Worm (Caenorhabditis elegans) whole organism, L2 larva: ENCODE data around the gene mrpl-2.

Experiments
- ZK546.5 ChIP-seq: sonication (generic microtip); optimal IDR thresholded peaks from 2 replicates; lab custom pipeline; 2017; ENCODE audit warnings: missing biosample characterization, missing genetic modification characterization
- ama-1 ChIP-seq: fragments of 150-350 bp; optimal IDR thresholded peaks from 2 replicates; lab custom pipeline; 2018; ENCODE audit warnings: inconsistent platforms
- elt-3 ChIP-seq: sonication (generic microtip); optimal IDR thresholded peaks from 2 replicates; lab custom pipeline; 2017; ENCODE audit warnings: missing biosample characterization, missing genetic modification characterization
- lin-13 ChIP-seq: fragments of 150-350 bp; optimal IDR thresholded peaks from 2 replicates; lab custom pipeline; 2014; ENCODE audit warnings: missing biosample characterization, missing genetic modification reagents, missing genetic modification characterization
- lin-39 ChIP-seq: fragments of 150-350 bp; optimal IDR thresholded peaks from 2 replicates; lab custom pipeline; 2014; ENCODE audit warnings: missing biosample characterization, missing genetic modification reagents, missing genetic modification characterization
- nhr-12 ChIP-seq: fragments of 150-350 bp; optimal IDR thresholded peaks from 2 replicates; lab custom pipeline; 2014; ENCODE audit warnings: missing biosample characterization, missing genetic modification characterization
- nhr-129 ChIP-seq: fragments of 150-350 bp; optimal IDR thresholded peaks from 2 replicates; lab custom pipeline; 2014; ENCODE audit warnings: missing biosample characterization, missing genetic modification characterization
- unc-62 ChIP-seq: fragments of 150-350 bp; optimal IDR thresholded peaks from 2 replicates; lab custom pipeline; 2014; ENCODE audit warnings: missing biosample characterization, missing genetic modification reagents, missing genetic modification characterization

ce11 chrIV:740674-741073 is 32.4 kb upstream of the mrpl-2 start:
- TF ChIP-seq lin-39 (no peak), elt-3 (no peak), nhr-129 (tag; lab: Kevin White, UChicago) (no peak), ama-1 (lab: Kevin White, UChicago) (no peak), lin-13 (GFP tag; lab: Kevin White, UChicago) (no peak), ZK546.5 (tag; lab: Kevin White, UChicago) (no peak), nhr-12 (tag; lab: Kevin White, UChicago) (no peak), unc-62 (GFP tag; lab: Kevin White, UChicago) (no peak)
